Worm (Caenorhabditis elegans) whole organism, L1 larva: Measurements from ENCODE around the gene ubc-23.
A peak's percentile ranks its signal among the peaks of the same experiment; 100 is the strongest.

ENCODE experiments used
- C16A3.4 ChIP-seq: fragments of 150-350 bp; optimal IDR thresholded peaks from 2 replicates; lab custom pipeline; 2014; ENCODE audit warnings: missing biosample characterization, missing genetic modification characterization
- F16B12.6 ChIP-seq: fragments of 150-350 bp; optimal IDR thresholded peaks from 2 replicates; lab custom pipeline; 2014; ENCODE audit warnings: missing biosample characterization, missing genetic modification characterization
- blmp-1 ChIP-seq: fragments of 150-350 bp; optimal IDR thresholded peaks from 2 replicates; lab custom pipeline; 2014; ENCODE audit warnings: missing biosample characterization, missing genetic modification characterization
- ceh-82 ChIP-seq, 3 experiments: fragments of 150-350 bp in 1 of 3; sonication (generic microtip) in 2 of 3; optimal IDR thresholded peaks; 2 replicates each; lab custom pipeline; 2014 to 2017; ENCODE audit warnings: missing biosample characterization in 3 of 3, missing genetic modification characterization in 3 of 3
- ceh-88 ChIP-seq: fragments of 200-800 bp; sonication (Bioruptor generic); IDR thresholded peaks from 2 replicates; pipeline ENCODE4 v1.3.6; 2022; ENCODE audit warnings: missing genetic modification characterization, missing compliant biosample characterization
- ceh-90 ChIP-seq: sonication (generic microtip); optimal IDR thresholded peaks from 2 replicates; lab custom pipeline; 2016; ENCODE audit warnings: missing genetic modification characterization, missing compliant biosample characterization
- ces-1 ChIP-seq: fragments of 150-350 bp; optimal IDR thresholded peaks from 2 replicates; lab custom pipeline; 2014; ENCODE audit warnings: missing biosample characterization, missing genetic modification reagents, missing genetic modification characterization
- dsc-1 ChIP-seq: sonication (generic microtip); optimal IDR thresholded peaks from 2 replicates; lab custom pipeline; 2016; ENCODE audit warnings: mild to moderate bottlenecking, missing genetic modification characterization, missing compliant biosample characterization
- efl-1 ChIP-seq, 4 experiments: fragments of 150-350 bp; optimal IDR thresholded peaks in 3 of 4; peaks in 1 of 4; 1 replicate in 1 of 4; 2 replicates in 3 of 4; lab custom pipeline; 2014; ENCODE audit warnings: missing biosample characterization in 2 of 4, missing genetic modification characterization in 2 of 4, missing genetic modification reagents in 2 of 4
- elt-2 ChIP-seq: sonication (generic microtip); optimal IDR thresholded peaks from 2 replicates; lab custom pipeline; 2016; ENCODE audit warnings: missing genetic modification characterization, mild to moderate bottlenecking, inconsistent platforms, missing compliant biosample characterization, missing genetic modification reagents
- ets-5 ChIP-seq: fragments of 200-800 bp; sonication (Bioruptor generic); IDR thresholded peaks from 2 replicates; pipeline ENCODE4 v1.3.6; 2022; ENCODE audit warnings: missing genetic modification characterization, missing compliant biosample characterization
- fkh-10 ChIP-seq: sonication (generic microtip); optimal IDR thresholded peaks from 2 replicates; lab custom pipeline; 2017; ENCODE audit warnings: missing biosample characterization, missing genetic modification reagents, missing genetic modification characterization
- fkh-8 ChIP-seq: sonication (generic microtip); optimal IDR thresholded peaks from 2 replicates; lab custom pipeline; 2016; ENCODE audit warnings: mild to moderate bottlenecking, missing genetic modification characterization, missing compliant biosample characterization
- fos-1 ChIP-seq: fragments of 150-350 bp; optimal IDR thresholded peaks from 2 replicates; lab custom pipeline; 2014; ENCODE audit warnings: missing biosample characterization, missing genetic modification characterization
- grh-1 ChIP-seq: fragments of 200-800 bp; sonication (Bioruptor generic); IDR thresholded peaks from 2 replicates; pipeline ENCODE4 v1.3.6; 2022; ENCODE audit warnings: missing genetic modification reagents, missing genetic modification characterization, missing compliant biosample characterization
- hlh-17 ChIP-seq: fragments of 200-800 bp; sonication (Bioruptor generic); optimal IDR thresholded peaks from 2 replicates; lab custom pipeline; 2018; ENCODE audit warnings: missing genetic modification characterization, mild to moderate bottlenecking, missing compliant biosample characterization, moderate library complexity, borderline replicate concordance
- hlh-4 ChIP-seq: sonication (generic microtip); optimal IDR thresholded peaks from 2 replicates; lab custom pipeline; 2016; ENCODE audit warnings: mild to moderate bottlenecking, missing genetic modification characterization, missing compliant biosample characterization
- hpl-2 ChIP-seq: fragments of 150-350 bp; optimal IDR thresholded peaks from 2 replicates; lab custom pipeline; 2014; ENCODE audit warnings: missing biosample characterization, missing genetic modification reagents, missing genetic modification characterization
- irx-1 ChIP-seq: sonication (generic microtip); optimal IDR thresholded peaks from 2 replicates; lab custom pipeline; 2016; ENCODE audit warnings: missing genetic modification characterization, missing compliant biosample characterization
- jun-1 ChIP-seq: fragments of 150-350 bp; optimal IDR thresholded peaks from 2 replicates; lab custom pipeline; 2014; ENCODE audit warnings: missing biosample characterization, missing genetic modification reagents, missing genetic modification characterization
- lin-14 ChIP-seq: fragments of 200-800 bp; sonication (Bioruptor generic); optimal IDR thresholded peaks from 2 replicates; lab custom pipeline; 2018; ENCODE audit warnings: mild to moderate bottlenecking, missing genetic modification characterization, moderate library complexity, missing compliant biosample characterization
- lin-35 ChIP-seq, 2 experiments: fragments of 150-350 bp; optimal IDR thresholded peaks; 2 replicates each; lab custom pipeline; 2014; ENCODE audit warnings: missing biosample characterization in 2 of 2, missing genetic modification characterization in 2 of 2, missing genetic modification reagents in 2 of 2
- lir-3 ChIP-seq: sonication (generic microtip); optimal IDR thresholded peaks from 2 replicates; lab custom pipeline; 2016; ENCODE audit warnings: mild to moderate bottlenecking, missing genetic modification characterization, moderate library complexity, missing compliant biosample characterization; ENCODE audit not compliant: poor library complexity
- lsy-2 ChIP-seq, 2 experiments: fragments of 150-350 bp; optimal IDR thresholded peaks; 2 replicates each; lab custom pipeline; 2014; ENCODE audit warnings: missing biosample characterization in 2 of 2, missing genetic modification characterization in 2 of 2
- mab-9 ChIP-seq: fragments of 200-800 bp; sonication (Bioruptor generic); IDR thresholded peaks from 2 replicates; pipeline ENCODE4 v1.3.6; 2022; ENCODE audit warnings: missing genetic modification reagents, missing genetic modification characterization, missing compliant biosample characterization
- mdl-1 ChIP-seq, 2 experiments: fragments of 150-350 bp; optimal IDR thresholded peaks; 2 replicates each; lab custom pipeline; 2014 to 2017; ENCODE audit warnings: missing biosample characterization in 2 of 2, missing genetic modification characterization in 2 of 2, inconsistent platforms in 1 of 2
- mep-1 ChIP-seq: fragments of 150-350 bp; optimal IDR thresholded peaks from 2 replicates; lab custom pipeline; 2014; ENCODE audit warnings: missing biosample characterization, missing genetic modification characterization
- nhr-12 ChIP-seq: sonication (generic microtip); optimal IDR thresholded peaks from 2 replicates; lab custom pipeline; 2017; ENCODE audit warnings: missing biosample characterization, missing genetic modification characterization
- nhr-19 ChIP-seq: fragments of 200-800 bp; sonication (Bioruptor generic); conservative IDR thresholded peaks from 2 replicates; pipeline ENCODE4 v1.3.6; 2022; ENCODE audit warnings: missing genetic modification characterization, missing compliant biosample characterization
- nhr-20 ChIP-seq: sonication (generic microtip); optimal IDR thresholded peaks from 2 replicates; lab custom pipeline; 2016; ENCODE audit warnings: mild to moderate bottlenecking, missing genetic modification characterization, missing compliant biosample characterization
- nhr-47 ChIP-seq: sonication (generic microtip); optimal IDR thresholded peaks from 2 replicates; lab custom pipeline; 2016; ENCODE audit warnings: mild to moderate bottlenecking, missing genetic modification characterization, moderate library complexity, missing compliant biosample characterization
- nhr-71 ChIP-seq: sonication (generic microtip); optimal IDR thresholded peaks from 2 replicates; lab custom pipeline; 2016; ENCODE audit warnings: mild to moderate bottlenecking, missing genetic modification characterization, moderate library complexity, missing compliant biosample characterization
- nhr-77 ChIP-seq: fragments of 150-350 bp; optimal IDR thresholded peaks from 2 replicates; lab custom pipeline; 2014; ENCODE audit warnings: missing biosample characterization, missing genetic modification characterization
- nhr-85 ChIP-seq: sonication (generic microtip); peaks from one replicate; lab custom pipeline; 2016; ENCODE audit warnings: missing genetic modification characterization, inconsistent platforms, missing compliant biosample characterization
- nhr-90 ChIP-seq: sonication (generic microtip); optimal IDR thresholded peaks from 2 replicates; lab custom pipeline; 2016; ENCODE audit warnings: mild to moderate bottlenecking, missing genetic modification characterization, missing compliant biosample characterization; ENCODE audit not compliant: poor library complexity
- pax-3 ChIP-seq: fragments of 200-800 bp; sonication (Bioruptor generic); optimal IDR thresholded peaks from 2 replicates; lab custom pipeline; 2018; ENCODE audit warnings: mild to moderate bottlenecking, missing genetic modification characterization, moderate library complexity, missing compliant biosample characterization
- rnt-1 ChIP-seq: sonication (generic microtip); optimal IDR thresholded peaks from 2 replicates; lab custom pipeline; 2016; ENCODE audit warnings: mild to moderate bottlenecking, missing genetic modification characterization, moderate library complexity, missing compliant biosample characterization
- skn-1 ChIP-seq: fragments of 150-350 bp; optimal IDR thresholded peaks from 2 replicates; lab custom pipeline; 2014; ENCODE audit warnings: missing biosample characterization, missing genetic modification characterization
- snu-23 ChIP-seq: sonication (generic microtip); optimal IDR thresholded peaks from 2 replicates; lab custom pipeline; 2016; ENCODE audit warnings: missing genetic modification characterization, missing compliant biosample characterization
- sup-37 ChIP-seq: fragments of 200-800 bp; sonication (Bioruptor generic); optimal IDR thresholded peaks from 2 replicates; lab custom pipeline; 2018; ENCODE audit warnings: mild to moderate bottlenecking, missing genetic modification characterization, missing compliant biosample characterization
- swsn-7 ChIP-seq: sonication (generic microtip); optimal IDR thresholded peaks from 2 replicates; lab custom pipeline; 2016; ENCODE audit warnings: missing genetic modification characterization, missing compliant biosample characterization
- tbx-2 ChIP-seq: sonication (generic microtip); optimal IDR thresholded peaks from 2 replicates; lab custom pipeline; 2016; ENCODE audit warnings: missing genetic modification characterization, missing compliant biosample characterization
- tlp-1 ChIP-seq: fragments of 150-350 bp; optimal IDR thresholded peaks from 2 replicates; lab custom pipeline; 2014; ENCODE audit warnings: missing biosample characterization, missing genetic modification characterization
- unc-98 ChIP-seq: fragments of 200-800 bp; sonication (Bioruptor generic); IDR thresholded peaks from 2 replicates; pipeline ENCODE4 v1.3.6; 2022; ENCODE audit warnings: missing genetic modification characterization, missing compliant biosample characterization
- xbp-1 ChIP-seq: sonication (generic microtip); optimal IDR thresholded peaks from 2 replicates; lab custom pipeline; 2016; ENCODE audit warnings: missing genetic modification characterization, missing compliant biosample characterization
- ztf-4 ChIP-seq: fragments of 150-350 bp; optimal IDR thresholded peaks from 2 replicates; lab custom pipeline; 2014; ENCODE audit warnings: missing biosample characterization, missing genetic modification characterization

ubc-23 gene

DNA sequence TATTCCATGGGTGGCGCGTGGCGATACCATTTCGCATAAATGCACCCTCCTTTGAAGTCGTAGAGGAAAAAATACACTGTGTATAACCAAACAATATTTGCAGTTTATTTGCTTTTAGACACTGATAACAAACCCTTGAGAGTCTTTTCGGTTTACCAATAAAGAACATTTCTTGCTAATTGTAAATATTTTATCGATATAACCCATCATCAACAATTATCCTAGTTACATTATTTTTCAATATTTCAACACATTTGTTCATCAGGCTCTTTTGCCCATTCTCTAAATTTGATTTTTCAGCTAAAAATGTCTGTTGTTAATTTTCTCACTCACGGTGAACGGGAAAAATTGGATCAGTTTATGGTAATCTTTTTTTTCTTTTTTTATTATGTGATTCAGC lies at the start of gene ubc-23:
Gene ubc-23 (plus strand): TSS at position 301 of the 400 bp plus-strand sequence.
- TF ChIP-seq blmp-1 (no peak), tbx-2 (tag; lab: Kevin White, UChicago) (no peak), ets-5 (GFP tag; lab: Robert Waterston, UW) (no peak), lir-3 (tag; lab: Kevin White, UChicago) (no peak), irx-1 (tag; lab: Kevin White, UChicago) (no peak), lsy-2 (tag; optimal IDR thresholded peaks at IDR 0.05; lab: Kevin White, UChicago) (no peak), tlp-1 (tag; lab: Kevin White, UChicago) (no peak), unc-98 (GFP tag; lab: Robert Waterston, UW) (no peak), nhr-47 (tag; lab: Kevin White, UChicago) (no peak), nhr-12 (tag; lab: Kevin White, UChicago) (no peak), nhr-85 (tag; lab: Kevin White, UChicago) (no peak), dsc-1 (tag; lab: Kevin White, UChicago) (no peak), ceh-88 (GFP tag; lab: Robert Waterston, UW) (no peak), grh-1 (GFP tag; lab: Robert Waterston, UW) (no peak), mdl-1 (tag; optimal IDR thresholded peaks at IDR 0.05; lab: Kevin White, UChicago) (no peak), hlh-17 (GFP tag; lab: Kevin White, UChicago) (no peak), nhr-19 (no peak)

DNA sequence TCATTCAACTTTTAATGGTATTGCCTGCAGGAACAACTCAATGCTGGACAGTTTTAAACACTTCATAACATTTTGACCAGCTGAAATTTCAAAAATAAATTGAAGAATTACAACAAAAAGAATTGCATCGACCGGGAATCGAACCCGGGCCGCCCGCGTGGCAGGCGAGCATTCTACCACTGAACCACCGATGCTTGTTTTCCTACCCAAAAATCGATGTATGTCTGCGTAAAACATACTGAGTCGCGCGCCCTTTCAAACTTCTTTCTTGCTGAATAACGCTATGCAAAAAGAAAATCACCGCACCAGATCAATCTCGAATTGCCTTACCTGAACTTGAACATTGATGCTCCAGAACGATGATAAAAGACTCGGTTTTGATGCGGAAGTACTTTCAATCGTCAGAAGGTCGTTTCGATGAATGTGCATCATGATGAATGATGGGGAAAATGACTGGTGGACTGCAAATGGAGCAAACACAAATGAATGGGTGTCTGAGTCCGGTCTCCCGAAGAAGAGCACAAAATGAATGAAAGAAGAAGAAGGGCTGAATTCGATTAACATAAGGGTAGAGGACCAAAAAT lies 47.3 kb upstream of the ubc-23 start, which contains the start of gene R04E5.7:
Gene R04E5.7 (minus strand): TSS at position 564 of the 584 bp plus-strand sequence.
- TF ChIP-seq nhr-77 (tag; lab: Kevin White, UChicago) (peak; percentile 16), nhr-19 (peak; percentile 38), mab-9 (GFP tag; lab: Robert Waterston, UW) (no peak), ceh-90 (no peak), lsy-2 (tag; optimal IDR thresholded peaks at IDR 0.05; lab: Kevin White, UChicago) (peak in 1 of 2 experiments; percentile 3), xbp-1 (tag; lab: Kevin White, UChicago) (peak; percentile 5), skn-1 (tag; lab: Kevin White, UChicago) (peak; percentile 0), C16A3.4 (tag; lab: Kevin White, UChicago) (peak; percentile 27), mdl-1 (tag; optimal IDR thresholded peaks at IDR 0.05; lab: Kevin White, UChicago) (peak in 1 of 2 experiments; percentile 24), sup-37 (no peak), fkh-10 (GFP tag; lab: Kevin White, UChicago) (peak; percentile 27), fkh-8 (tag; lab: Kevin White, UChicago) (peak; percentile 27), tlp-1 (tag; lab: Kevin White, UChicago) (no peak), lin-14 (GFP tag; lab: Kevin White, UChicago) (peak; percentile 49), nhr-90 (tag; lab: Kevin White, UChicago) (peak; percentile 58), pax-3 (tag; lab: Kevin White, UChicago) (no peak), unc-98 (GFP tag; lab: Robert Waterston, UW) (no peak), nhr-71 (peak; percentile 58), swsn-7 (tag; lab: Kevin White, UChicago) (peak; percentile 42), lin-35 (GFP tag; optimal IDR thresholded peaks at IDR 0.05; lab: Kevin White, UChicago) (peak in 1 of 2 experiments; percentile 55), nhr-20 (tag; lab: Kevin White, UChicago) (peak; percentile 49), F16B12.6 (tag; lab: Kevin White, UChicago) (no peak), grh-1 (GFP tag; lab: Robert Waterston, UW) (peak; percentile 16; the same call in 1 of the 2 replicates), jun-1 (no peak), irx-1 (tag; lab: Kevin White, UChicago) (no peak), rnt-1 (tag; lab: Kevin White, UChicago) (peak; percentile 30), fos-1 (tag; lab: Kevin White, UChicago) (no peak), hpl-2 (GFP tag; lab: Kevin White, UChicago) (no peak), ztf-4 (tag; lab: Kevin White, UChicago) (no peak), ceh-82 (tag; optimal IDR thresholded peaks at IDR 0.05; lab: Kevin White, UChicago) (peak in 2 of 3 experiments; percentile 34 to 54), efl-1 (optimal IDR thresholded peaks at IDR 0.05; lab: Kevin White, UChicago) (no peak), efl-1 (GFP tag; optimal IDR thresholded peaks at IDR 0.05 in 1 of 2; lab: Kevin White, UChicago) (peak in 1 of 2 experiments; percentile 80), snu-23 (GFP tag; lab: Kevin White, UChicago) (peak; percentile 43), hlh-4 (tag; lab: Kevin White, UChicago) (no peak), ces-1 (no peak), nhr-47 (tag; lab: Kevin White, UChicago) (peak; percentile 57), mep-1 (tag; lab: Kevin White, UChicago) (peak; percentile 5), elt-2 (tag; lab: Kevin White, UChicago) (no peak), dsc-1 (tag; lab: Kevin White, UChicago) (peak; percentile 10)
- TF ChIP-seq, all 84 proteins: peak for 23
